Fruit fly (Drosophila melanogaster) whole organism, embryonic: ENCODE measurements around the gene IntS4.
A peak's percentile ranks its signal among the peaks of the same experiment; 100 is the strongest.

Source experiments
- CG10959 ChIP-seq: fragments of 200-800 bp; sonication (Bioruptor generic); IDR thresholded peaks from 2 replicates; pipeline ENCODE4 v1.3.6; 2022; ENCODE audit warnings: missing biosample characterization, missing genetic modification characterization
- CG11247 ChIP-seq: fragments of 200-800 bp; sonication (Bioruptor generic); IDR thresholded peaks from 2 replicates; pipeline ENCODE4 v1.3.6; 2022; ENCODE audit warnings: missing biosample characterization, missing genetic modification characterization
- CG11456 ChIP-seq: fragments of 200-800 bp; sonication (Bioruptor generic); IDR thresholded peaks from 3 replicates; pipeline ENCODE4 v1.3.6; 2022; ENCODE audit warnings: missing biosample characterization, missing genetic modification characterization
- CG11695 ChIP-seq: fragments of 200-800 bp; sonication (Bioruptor generic); IDR thresholded peaks from 3 replicates; pipeline ENCODE4 v1.3.6; 2022; ENCODE audit warnings: missing biosample characterization, missing genetic modification characterization
- CG12391 ChIP-seq: fragments of 200-800 bp; sonication (Bioruptor generic); optimal IDR thresholded peaks from 3 replicates; lab custom pipeline; 2018; ENCODE audit warnings: missing biosample characterization, mild to moderate bottlenecking, missing genetic modification characterization, moderate library complexity
- CG13624 ChIP-seq: fragments of 200-800 bp; sonication (Bioruptor generic); optimal IDR thresholded peaks from 2 replicates; lab custom pipeline; 2016; ENCODE audit warnings: missing biosample characterization, missing genetic modification characterization
- CG14710 ChIP-seq: fragments of 200-800 bp; sonication (Bioruptor generic); optimal IDR thresholded peaks from 3 replicates; lab custom pipeline; 2019; ENCODE audit warnings: missing biosample characterization, mild to moderate bottlenecking, missing genetic modification characterization, moderate library complexity
- CG14860 ChIP-seq: fragments of 200-800 bp; sonication (Bioruptor generic); IDR thresholded peaks from 3 replicates; pipeline ENCODE4 v1.3.6; 2022; ENCODE audit warnings: missing biosample characterization, missing genetic modification characterization; ENCODE audit not compliant: partially characterized antibody
- CG15696 ChIP-seq: fragments of 200-800 bp; sonication (Bioruptor generic); optimal IDR thresholded peaks from 2 replicates; lab custom pipeline; 2019; ENCODE audit warnings: missing biosample characterization, mild to moderate bottlenecking, missing genetic modification characterization, moderate library complexity
- CG17186 ChIP-seq: fragments of 200-800 bp; sonication (Bioruptor generic); optimal IDR thresholded peaks from 3 replicates; lab custom pipeline; 2017; ENCODE audit warnings: missing biosample characterization, missing genetic modification reagents, missing genetic modification characterization
- CG18599 ChIP-seq: fragments of 200-800 bp; sonication (Bioruptor generic); optimal IDR thresholded peaks from 3 replicates; lab custom pipeline; 2017; ENCODE audit warnings: missing biosample characterization, missing genetic modification characterization, mild to moderate bottlenecking, moderate library complexity, missing genetic modification reagents
- CG2202 ChIP-seq: fragments of 200-800 bp; sonication (Bioruptor generic); optimal IDR thresholded peaks from 2 replicates; lab custom pipeline; 2018; ENCODE audit warnings: missing biosample characterization, mild to moderate bottlenecking, missing genetic modification characterization
- CG33557 ChIP-seq: fragments of 200-800 bp; sonication (Bioruptor generic); optimal IDR thresholded peaks from 2 replicates; lab custom pipeline; 2019; ENCODE audit warnings: missing biosample characterization, mild to moderate bottlenecking, missing genetic modification characterization, moderate library complexity
- CG34224 ChIP-seq: fragments of 200-800 bp; sonication (Bioruptor generic); IDR thresholded peaks from 3 replicates; pipeline ENCODE4 v1.3.6; 2022; ENCODE audit warnings: missing biosample characterization, missing genetic modification characterization; ENCODE audit not compliant: partially characterized antibody
- CG4328 ChIP-seq: fragments of 200-800 bp; sonication (Bioruptor generic); optimal IDR thresholded peaks from 3 replicates; lab custom pipeline; 2017; ENCODE audit warnings: missing biosample characterization, missing genetic modification reagents, missing genetic modification characterization
- CG5953 ChIP-seq: fragments of 200-800 bp; sonication (Bioruptor generic); IDR thresholded peaks from 2 replicates; pipeline ENCODE4 v1.3.6; 2022; ENCODE audit warnings: missing biosample characterization, missing genetic modification characterization
- CG6813 ChIP-seq: fragments of 200-800 bp; sonication (Bioruptor generic); optimal IDR thresholded peaks from 2 replicates; lab custom pipeline; 2017; ENCODE audit warnings: missing biosample characterization, missing genetic modification characterization, mild to moderate bottlenecking, moderate library complexity, missing genetic modification reagents
- CG7271 ChIP-seq: fragments of 200-800 bp; sonication (Bioruptor generic); optimal IDR thresholded peaks from 2 replicates; lab custom pipeline; 2018; ENCODE audit warnings: missing biosample characterization, mild to moderate bottlenecking, missing genetic modification characterization, moderate library complexity
- CG7928 ChIP-seq: fragments of 200-800 bp; sonication (Bioruptor generic); optimal IDR thresholded peaks from 2 replicates; lab custom pipeline; 2017; ENCODE audit warnings: missing biosample characterization, mild to moderate bottlenecking, missing genetic modification characterization
- CG8281 ChIP-seq: fragments of 200-800 bp; sonication (Bioruptor generic); optimal IDR thresholded peaks from 2 replicates; lab custom pipeline; 2018; ENCODE audit warnings: missing biosample characterization, mild to moderate bottlenecking, missing genetic modification characterization, moderate library complexity
- CG8924 ChIP-seq: fragments of 200-800 bp; optimal IDR thresholded peaks from 3 replicates; lab custom pipeline; 2019; ENCODE audit warnings: missing biosample characterization, mild to moderate bottlenecking, missing genetic modification characterization, moderate library complexity
- CG9609 ChIP-seq: fragments of 200-800 bp; sonication (Bioruptor generic); optimal IDR thresholded peaks from 3 replicates; lab custom pipeline; 2016; ENCODE audit warnings: missing biosample characterization, missing genetic modification characterization
- CG9797 ChIP-seq: fragments of 200-800 bp; sonication (Bioruptor generic); optimal IDR thresholded peaks from 3 replicates; lab custom pipeline; 2018; ENCODE audit warnings: missing biosample characterization, mild to moderate bottlenecking, missing genetic modification characterization
- CrebB ChIP-seq: fragments of 200-800 bp; sonication (Bioruptor generic); optimal IDR thresholded peaks from 3 replicates; lab custom pipeline; 2018; ENCODE audit warnings: missing biosample characterization, mild to moderate bottlenecking, missing genetic modification characterization
- Dref ChIP-seq: fragments of 200-800 bp; sonication (Bioruptor generic); IDR thresholded peaks from 2 replicates; pipeline ENCODE4 v1.3.6; 2022; ENCODE audit warnings: missing biosample characterization, missing genetic modification characterization
- Ets65A ChIP-seq: fragments of 200-800 bp; sonication (Bioruptor generic); peaks from one replicate; lab custom pipeline; 2016; ENCODE audit warnings: missing biosample characterization, missing genetic modification characterization
- Gug ChIP-seq: fragments of 200-800 bp; sonication (Bioruptor generic); IDR thresholded peaks from 4 replicates; pipeline ENCODE4 v1.3.6; 2022; ENCODE audit warnings: missing biosample characterization, missing genetic modification characterization
- HLH54F ChIP-seq: fragments of 200-800 bp; sonication (Bioruptor generic); optimal IDR thresholded peaks from 3 replicates; lab custom pipeline; 2016; ENCODE audit warnings: missing biosample characterization, missing genetic modification characterization
- Hey ChIP-seq: fragments of 200-800 bp; sonication (Bioruptor generic); optimal IDR thresholded peaks from 3 replicates; lab custom pipeline; 2018; ENCODE audit warnings: missing biosample characterization, mild to moderate bottlenecking, missing genetic modification characterization
- Hmx ChIP-seq: fragments of 200-800 bp; sonication (Bioruptor generic); optimal IDR thresholded peaks from 2 replicates; lab custom pipeline; 2016; ENCODE audit warnings: missing biosample characterization, missing genetic modification characterization
- NK7.1 ChIP-seq: fragments of 200-800 bp; sonication (Bioruptor generic); optimal IDR thresholded peaks from 3 replicates; lab custom pipeline; 2016; ENCODE audit warnings: missing biosample characterization, missing genetic modification characterization
- Neu2 ChIP-seq: fragments of 200-800 bp; sonication (Bioruptor generic); optimal IDR thresholded peaks from 3 replicates; lab custom pipeline; 2016; ENCODE audit warnings: missing biosample characterization, missing genetic modification characterization, borderline replicate concordance
- Sox102F ChIP-seq: fragments of 200-800 bp; sonication (Bioruptor generic); optimal IDR thresholded peaks from 2 replicates; lab custom pipeline; 2018; ENCODE audit warnings: missing biosample characterization, mild to moderate bottlenecking, missing genetic modification characterization, moderate library complexity
- Spps ChIP-seq: fragments of 200-800 bp; sonication (Bioruptor generic); optimal IDR thresholded peaks from 2 replicates; lab custom pipeline; 2018; ENCODE audit warnings: missing biosample characterization, mild to moderate bottlenecking, missing genetic modification characterization
- Xrp1 ChIP-seq: fragments of 200-800 bp; sonication (Bioruptor generic); IDR thresholded peaks from 2 replicates; pipeline ENCODE4 v1.3.6; 2022; ENCODE audit warnings: missing biosample characterization, missing genetic modification characterization
- bbx ChIP-seq: fragments of 200-800 bp; sonication (Bioruptor generic); IDR thresholded peaks from 2 replicates; pipeline ENCODE4 v1.3.6; 2022; ENCODE audit warnings: missing biosample characterization, missing genetic modification characterization; ENCODE audit not compliant: partially characterized antibody
- cad ChIP-seq: fragments of >200 bp; optimal IDR thresholded peaks from 2 replicates; lab custom pipeline; 2017; ENCODE audit warnings: missing biosample characterization, missing genetic modification characterization
- cas ChIP-seq: fragments of 200-800 bp; sonication (Bioruptor generic); IDR thresholded peaks from 2 replicates; pipeline ENCODE4 v1.3.6; 2022; ENCODE audit warnings: missing biosample characterization, missing genetic modification characterization
- esg ChIP-seq: fragments of 200-800 bp; sonication (Bioruptor generic); conservative IDR thresholded peaks from 2 replicates; pipeline ENCODE4 v1.3.6; 2022; ENCODE audit warnings: missing biosample characterization, missing genetic modification characterization
- kni ChIP-seq: fragments of 200-800 bp; sonication (Bioruptor generic); optimal IDR thresholded peaks from 3 replicates; lab custom pipeline; 2017; ENCODE audit warnings: mild to moderate bottlenecking, missing biosample characterization, missing genetic modification reagents, missing genetic modification characterization
- lab ChIP-seq: fragments of 200-800 bp; sonication (Bioruptor generic); optimal IDR thresholded peaks from 3 replicates; lab custom pipeline; 2017; ENCODE audit warnings: missing biosample characterization, missing genetic modification characterization, mild to moderate bottlenecking, moderate library complexity, missing genetic modification reagents
- otp ChIP-seq: fragments of 200-800 bp; sonication (Bioruptor generic); IDR thresholded peaks from 3 replicates; pipeline ENCODE4, ENCODE4 v1.3.6; 2022; ENCODE audit warnings: missing biosample characterization, missing genetic modification characterization
- prd ChIP-seq, 3 experiments: fragments of >200 bp in 2 of 3; fragments of 200-800 bp in 1 of 3; sonication (Bioruptor generic) in 1 of 3; optimal IDR thresholded peaks in 2 of 3; IDR thresholded peaks in 1 of 3; 2 replicates in 2 of 3; 3 replicates in 1 of 3; pipeline versions ENCODE4 v1.3.6 to Lab custom; 2017 to 2022; ENCODE audit warnings: missing biosample characterization in 1 of 3, missing genetic modification characterization in 1 of 3
- pros ChIP-seq: fragments of 200-800 bp; sonication (Bioruptor generic); optimal IDR thresholded peaks from 3 replicates; lab custom pipeline; 2019; ENCODE audit warnings: missing biosample characterization, mild to moderate bottlenecking, missing genetic modification characterization, moderate library complexity
- pzg ChIP-seq: fragments of 200-800 bp; sonication (Bioruptor generic); optimal IDR thresholded peaks from 3 replicates; lab custom pipeline; 2018; ENCODE audit warnings: missing biosample characterization, mild to moderate bottlenecking, missing genetic modification characterization, moderate library complexity
- rib ChIP-seq: fragments of 200-800 bp; sonication (Bioruptor generic); IDR thresholded peaks from 2 replicates; pipeline ENCODE4 v1.3.6; 2022; ENCODE audit warnings: missing biosample characterization, missing genetic modification characterization
- sna ChIP-seq: fragments of 200-800 bp; sonication (Bioruptor generic); IDR thresholded peaks from 2 replicates; pipeline ENCODE4 v1.3.6; 2022; ENCODE audit warnings: missing biosample characterization, missing genetic modification characterization; ENCODE audit not compliant: partially characterized antibody
- sqz ChIP-seq: fragments of 200-800 bp; sonication (Bioruptor generic); optimal IDR thresholded peaks from 3 replicates; lab custom pipeline; 2018; ENCODE audit warnings: missing biosample characterization, mild to moderate bottlenecking, missing genetic modification characterization
- vvl ChIP-seq: fragments of 200-800 bp; sonication (Bioruptor generic); IDR thresholded peaks from 2 replicates; pipeline ENCODE4 v1.3.6; 2022; ENCODE audit warnings: missing biosample characterization, missing genetic modification characterization

IntS4 gene

DNA sequence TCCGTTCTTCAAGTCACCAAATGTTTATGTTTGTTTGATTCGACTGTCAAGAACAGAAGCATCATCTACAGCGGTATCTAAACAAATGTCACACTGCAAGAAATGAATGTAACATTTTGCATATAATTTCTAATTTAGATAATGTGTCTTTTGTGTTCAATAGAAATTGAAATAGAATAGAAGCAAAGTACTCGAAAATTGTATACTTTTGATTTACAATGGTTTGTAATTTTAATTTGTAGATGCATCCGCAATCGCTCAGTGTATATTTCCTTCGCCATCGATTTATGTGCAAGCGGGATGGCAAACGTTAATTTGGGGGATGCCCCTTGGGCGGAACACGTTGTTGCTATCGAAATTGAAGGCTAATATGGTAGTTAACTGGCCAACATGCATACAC lies 20.4 kb downstream of the IntS4 start (continued):
- TF ChIP-seq prd (optimal IDR thresholded peaks at IDR 0.05; lab: Kevin White, UChicago) = no peak
- peak; percentile 69 for TF ChIP-seq prd (GFP tag; IDR thresholded peaks at IDR 0.05; lab: Robert Waterston, UW)
- peak; percentile 50; the same call in 1 of the 3 replicates for TF ChIP-seq CG11695 (GFP tag; lab: Robert Waterston, UW)
- no peak for TF ChIP-seq kni (GFP tag; lab: Kevin White, UChicago)
- 0 out of 2 replicates have a peak, but pooled peaks have one; percentile 12 for TF ChIP-seq esg (GFP tag; lab: Robert Waterston, UW)
- peak; percentile 66; the same call in 1 of the 3 replicates for TF ChIP-seq CG11456
- TF ChIP-seq CG7928 = no peak
- no peak for TF ChIP-seq Neu2 (GFP tag; lab: Kevin White, UChicago)
- peak; percentile 24 for TF ChIP-seq Ets65A
- no peak for TF ChIP-seq CG15696 (tag; lab: Kevin White, UChicago)
- peak; percentile 22 for TF ChIP-seq CG2202 (tag; lab: Kevin White, UChicago)
- no peak for TF ChIP-seq Gug (GFP tag; lab: Robert Waterston, UW)
- no peak for TF ChIP-seq rib
- peak; percentile 82 for TF ChIP-seq vvl (GFP tag; lab: Robert Waterston, UW)
- TF ChIP-seq pzg (GFP tag; lab: Kevin White, UChicago) = no peak
- peak; percentile 39 for TF ChIP-seq CG8281 (tag; lab: Kevin White, UChicago)
- TF ChIP-seq cad (GFP tag; lab: Kevin White, UChicago) = no peak
- TF ChIP-seq CG14710 (tag; lab: Kevin White, UChicago) = peak; percentile 48
- TF ChIP-seq NK7.1 (GFP tag; lab: Kevin White, UChicago) = peak; percentile 7
- TF ChIP-seq CG13624 (GFP tag; lab: Kevin White, UChicago) = peak; percentile 16
- TF ChIP-seq Sox102F (GFP tag; lab: Kevin White, UChicago) = peak; percentile 74
- TF ChIP-seq otp (GFP tag; lab: Robert Waterston, UW) = 0 out of 3 replicates have a peak, but pooled peaks have one; percentile 47
- TF ChIP-seq HLH54F (GFP tag; lab: Kevin White, UChicago) = peak; percentile 12
- peak; percentile 38 for TF ChIP-seq Spps (tag; lab: Kevin White, UChicago)
- TF ChIP-seq cas (GFP tag; lab: Robert Waterston, UW) = no peak
- TF ChIP-seq lab (GFP tag; lab: Kevin White, UChicago) = peak; percentile 78
- TF ChIP-seq bbx (GFP tag; lab: Robert Waterston, UW) = no peak
- peak; percentile 45; the same call in 1 of the 2 replicates for TF ChIP-seq CG11247 (GFP tag; lab: Robert Waterston, UW)
- TF ChIP-seq CG7271 = no peak
- no peak for TF ChIP-seq Hey (tag; lab: Kevin White, UChicago)
- TF ChIP-seq CG5953 (GFP tag; lab: Robert Waterston, UW) = 0 out of 2 replicates have a peak, but pooled peaks have one; percentile 34
- TF ChIP-seq pros = no peak
- peak; percentile 77; the same call in 1 of the 2 replicates for TF ChIP-seq Xrp1 (GFP tag; lab: Robert Waterston, UW)
- peak; percentile 37 for TF ChIP-seq sqz (GFP tag; lab: Kevin White, UChicago)
- TF ChIP-seq CG34224 (GFP tag; lab: Robert Waterston, UW) = no peak
- peak; percentile 57 for TF ChIP-seq CG8924 (tag; lab: Kevin White, UChicago)
- TF ChIP-seq CG4328 (GFP tag; lab: Kevin White, UChicago) = peak; percentile 12
- no peak for TF ChIP-seq Hmx
- TF ChIP-seq CG14860 = no peak
- TF ChIP-seq CG18599 (GFP tag; lab: Kevin White, UChicago) = peak; percentile 75
- TF ChIP-seq CG10959 (GFP tag; lab: Robert Waterston, UW) = peak; percentile 68
- peak; percentile 2 for TF ChIP-seq CG33557 (GFP tag; lab: Kevin White, UChicago)
- TF ChIP-seq CG12391 (tag; lab: Kevin White, UChicago) = peak; percentile 74
- peak; percentile 16 for TF ChIP-seq CG9609 (GFP tag; lab: Kevin White, UChicago)
- peak; percentile 54 for TF ChIP-seq CG6813 (GFP tag; lab: Kevin White, UChicago)
- no peak for TF ChIP-seq sna (GFP tag; lab: Robert Waterston, UW)
- TF ChIP-seq CG17186 (GFP tag; lab: Kevin White, UChicago) = no peak
- TF ChIP-seq Dref (GFP tag; lab: Robert Waterston, UW) = no peak
- TF ChIP-seq CG9797 (GFP tag; lab: Kevin White, UChicago) = no peak
- peak; percentile 32 for TF ChIP-seq CrebB (tag; lab: Kevin White, UChicago)
